Worm (Caenorhabditis elegans) whole organism, L3 larva: ENCODE results near the gene dmsr-14.
A peak's percentile ranks its signal among the peaks of the same experiment; 100 is the strongest.

Source experiments
- R02D3.7 ChIP-seq: fragments of 150-350 bp; optimal IDR thresholded peaks from 2 replicates; lab custom pipeline; 2014; ENCODE audit warnings: missing biosample characterization, missing genetic modification characterization
- ZK546.5 ChIP-seq: sonication (generic microtip); optimal IDR thresholded peaks from 2 replicates; lab custom pipeline; 2017; ENCODE audit warnings: missing biosample characterization, missing genetic modification characterization
- ama-1 ChIP-seq: fragments of 150-350 bp; optimal IDR thresholded peaks from 2 replicates; lab custom pipeline; 2018
- ceh-28 ChIP-seq: fragments of 150-350 bp; optimal IDR thresholded peaks from 2 replicates; lab custom pipeline; 2014; ENCODE audit warnings: missing biosample characterization, missing genetic modification reagents, missing genetic modification characterization
- ceh-82 ChIP-seq: fragments of 150-350 bp; optimal IDR thresholded peaks from 2 replicates; lab custom pipeline; 2014; ENCODE audit warnings: missing biosample characterization, missing genetic modification characterization
- ceh-9 ChIP-seq: sonication (generic microtip); optimal IDR thresholded peaks from 2 replicates; lab custom pipeline; 2018; ENCODE audit warnings: missing biosample characterization, missing genetic modification characterization
- egl-5 ChIP-seq: fragments of 150-350 bp; optimal IDR thresholded peaks from 2 replicates; lab custom pipeline; 2017; ENCODE audit warnings: missing biosample characterization, missing genetic modification reagents, missing genetic modification characterization, inconsistent platforms
- elt-1 ChIP-seq: fragments of 150-350 bp; optimal IDR thresholded peaks from 2 replicates; lab custom pipeline; 2014; ENCODE audit warnings: missing biosample characterization, missing genetic modification characterization
- elt-2 ChIP-seq: sonication (generic microtip); optimal IDR thresholded peaks from 2 replicates; lab custom pipeline; 2016; ENCODE audit warnings: missing genetic modification reagents, mild to moderate bottlenecking, missing genetic modification characterization, missing compliant biosample characterization
- eor-1 ChIP-seq, 2 experiments: fragments of 150-350 bp; optimal IDR thresholded peaks; 2 replicates each; lab custom pipeline; 2014 to 2018; ENCODE audit warnings: missing biosample characterization in 2 of 2, missing genetic modification characterization in 2 of 2
- fkh-2 ChIP-seq: fragments of 150-350 bp; optimal IDR thresholded peaks from 2 replicates; lab custom pipeline; 2014; ENCODE audit warnings: missing biosample characterization, missing genetic modification reagents, missing genetic modification characterization
- fos-1 ChIP-seq: fragments of 150-350 bp; optimal IDR thresholded peaks from 2 replicates; lab custom pipeline; 2014; ENCODE audit warnings: missing biosample characterization, missing genetic modification characterization
- hmg-11 ChIP-seq: sonication (generic microtip); optimal IDR thresholded peaks from 2 replicates; lab custom pipeline; 2016; ENCODE audit warnings: missing genetic modification characterization, missing compliant biosample characterization
- jun-1 ChIP-seq: fragments of 150-350 bp; optimal IDR thresholded peaks from 2 replicates; lab custom pipeline; 2014; ENCODE audit warnings: missing biosample characterization, missing genetic modification reagents, missing genetic modification characterization
- lin-15B ChIP-seq: fragments of 150-350 bp; optimal IDR thresholded peaks from 2 replicates; lab custom pipeline; 2014; ENCODE audit warnings: missing biosample characterization, missing genetic modification characterization
- lsy-12 ChIP-seq: sonication (generic microtip); optimal IDR thresholded peaks from 2 replicates; lab custom pipeline; 2016; ENCODE audit warnings: mild to moderate bottlenecking, missing genetic modification characterization, missing compliant biosample characterization
- mdl-1 ChIP-seq: fragments of 150-350 bp; optimal IDR thresholded peaks from 2 replicates; lab custom pipeline; 2014; ENCODE audit warnings: missing biosample characterization, missing genetic modification characterization
- mml-1 ChIP-seq: fragments of 150-350 bp; sonication (generic microtip); optimal IDR thresholded peaks from 3 replicates; lab custom pipeline; 2014; ENCODE audit warnings: missing biosample characterization, missing genetic modification characterization
- nfya-1 ChIP-seq: sonication (generic microtip); optimal IDR thresholded peaks from 2 replicates; lab custom pipeline; 2017; ENCODE audit warnings: missing genetic modification characterization, mild to moderate bottlenecking, missing compliant biosample characterization, antibody characterized with exemption, moderate library complexity; ENCODE audit not compliant: insufficient read depth
- nhr-11 ChIP-seq: fragments of 150-350 bp; optimal IDR thresholded peaks from 2 replicates; lab custom pipeline; 2014; ENCODE audit warnings: missing biosample characterization, missing genetic modification characterization
- nhr-12 ChIP-seq: fragments of 150-350 bp; optimal IDR thresholded peaks from 2 replicates; lab custom pipeline; 2014; ENCODE audit warnings: missing biosample characterization, missing genetic modification characterization
- nhr-23 ChIP-seq: fragments of 150-350 bp; optimal IDR thresholded peaks from 2 replicates; lab custom pipeline; 2014; ENCODE audit warnings: missing biosample characterization, missing genetic modification reagents, missing genetic modification characterization
- nhr-237 ChIP-seq: fragments of 150-350 bp; optimal IDR thresholded peaks from 2 replicates; lab custom pipeline; 2014; ENCODE audit warnings: missing biosample characterization, missing genetic modification characterization
- nhr-43 ChIP-seq: sonication (generic microtip); optimal IDR thresholded peaks from 2 replicates; lab custom pipeline; 2016; ENCODE audit warnings: mild to moderate bottlenecking, missing genetic modification characterization, missing compliant biosample characterization; ENCODE audit not compliant: poor library complexity, severe bottlenecking
- nhr-67 ChIP-seq: fragments of 150-350 bp; optimal IDR thresholded peaks from 2 replicates; lab custom pipeline; 2014; ENCODE audit warnings: missing biosample characterization, missing genetic modification characterization
- nhr-76 ChIP-seq: fragments of 150-350 bp; sonication (generic microtip); optimal IDR thresholded peaks from 5 replicates; lab custom pipeline; 2014; ENCODE audit warnings: missing biosample characterization, missing genetic modification characterization
- nhr-77 ChIP-seq: fragments of 150-350 bp; optimal IDR thresholded peaks from 2 replicates; lab custom pipeline; 2014; ENCODE audit warnings: missing biosample characterization, missing genetic modification characterization
- pha-4 ChIP-seq: fragments of 150-350 bp; optimal IDR thresholded peaks from 2 replicates; lab custom pipeline; 2014; ENCODE audit warnings: missing biosample characterization, missing genetic modification reagents, missing genetic modification characterization
- pqm-1 ChIP-seq: fragments of 150-350 bp; optimal IDR thresholded peaks from 2 replicates; lab custom pipeline; 2017; ENCODE audit warnings: missing biosample characterization, missing genetic modification characterization, inconsistent platforms
- sea-2 ChIP-seq: fragments of 150-350 bp; sonication (generic microtip); optimal IDR thresholded peaks from 4 replicates; lab custom pipeline; 2014; ENCODE audit warnings: missing biosample characterization, missing genetic modification reagents, missing genetic modification characterization
- skn-1 ChIP-seq: fragments of 150-350 bp; optimal IDR thresholded peaks from 2 replicates; lab custom pipeline; 2014; ENCODE audit warnings: missing biosample characterization, missing genetic modification characterization
- snpc-4 ChIP-seq: fragments of 150-350 bp; optimal IDR thresholded peaks from 2 replicates; lab custom pipeline; 2014; ENCODE audit warnings: missing biosample characterization, missing genetic modification characterization
- tbx-2 ChIP-seq: sonication (generic microtip); optimal IDR thresholded peaks from 2 replicates; lab custom pipeline; 2016; ENCODE audit warnings: mild to moderate bottlenecking, missing genetic modification characterization, missing compliant biosample characterization
- unc-39 ChIP-seq: sonication (generic microtip); optimal IDR thresholded peaks from 4 replicates; lab custom pipeline; 2017; ENCODE audit warnings: missing biosample characterization, missing genetic modification characterization
- unc-62 ChIP-seq: fragments of 150-350 bp; sonication (generic microtip); optimal IDR thresholded peaks from 4 replicates; lab custom pipeline; 2014; ENCODE audit warnings: missing biosample characterization, missing genetic modification reagents, missing genetic modification characterization
- zag-1 ChIP-seq: fragments of 150-350 bp; optimal IDR thresholded peaks from 2 replicates; lab custom pipeline; 2014; ENCODE audit warnings: missing biosample characterization, missing genetic modification characterization
- ztf-11 ChIP-seq: fragments of 150-350 bp; optimal IDR thresholded peaks from 2 replicates; lab custom pipeline; 2014; ENCODE audit warnings: missing biosample characterization, missing genetic modification characterization
- ztf-4 ChIP-seq: fragments of 150-350 bp; optimal IDR thresholded peaks from 2 replicates; lab custom pipeline; 2014; ENCODE audit warnings: missing biosample characterization, missing genetic modification characterization

Gene dmsr-14

ce11 chrV:6817184-6817583 lies at the start of gene dmsr-14:
Gene dmsr-14 (minus strand): TSS chrV:6817284.
- TF ChIP-seq sea-2 (GFP tag; lab: Kevin White, UChicago) (no peak), tbx-2 (tag; lab: Kevin White, UChicago) (no peak), R02D3.7 (tag; lab: Kevin White, UChicago) (no peak), zag-1 (tag; lab: Kevin White, UChicago) (no peak), nhr-77 (no peak), elt-1 (tag; lab: Kevin White, UChicago) (no peak), ceh-82 (tag; lab: Kevin White, UChicago) (no peak), nhr-43 (no peak), skn-1 (no peak)

ce11 chrV:6854711-6855110 lies 37.6 kb upstream of the dmsr-14 start, which contains the start of gene gpa-10:
Gene gpa-10 (minus strand): TSS chrV:6854811.
- TF ChIP-seq zag-1 (tag; lab: Kevin White, UChicago), result no peak
- no peak for TF ChIP-seq ama-1 (lab: Kevin White, UChicago)
- TF ChIP-seq eor-1 (tag; optimal IDR thresholded peaks at IDR 0.05; lab: Kevin White, UChicago), result no peak
- TF ChIP-seq lsy-12, result no peak
- TF ChIP-seq ztf-4, result no peak
- no peak for TF ChIP-seq fkh-2
- TF ChIP-seq unc-62 (GFP tag; lab: Kevin White, UChicago), result no peak
- TF ChIP-seq ZK546.5, result no peak
- no peak for TF ChIP-seq pha-4
- TF ChIP-seq fos-1 (tag; lab: Kevin White, UChicago), result no peak
- no peak for TF ChIP-seq nhr-11 (tag; lab: Kevin White, UChicago)

- TF ChIP-seq unc-62 (GFP tag; lab: Kevin White, UChicago) (no peak), nhr-76 (tag; lab: Kevin White, UChicago) (no peak), elt-1 (tag; lab: Kevin White, UChicago) (no peak), mdl-1 (no peak), mml-1 (tag; lab: Kevin White, UChicago) (no peak), snpc-4 (tag; lab: Kevin White, UChicago) (no peak), ceh-82 (tag; lab: Kevin White, UChicago) (no peak), ztf-11 (tag; lab: Kevin White, UChicago) (no peak), nhr-12 (tag; lab: Kevin White, UChicago) (no peak), nhr-67 (no peak), fkh-2 (no peak)
These were observed 29.4 kb upstream of the dmsr-14 start, which contains the start of gene lgc-54 for ce11 chrV:6846507-6846906. Gene lgc-54 (minus strand): TSS chrV:6846607.

ce11 chrV:6842437-6842836 lies 25.4 kb upstream of the dmsr-14 start, which contains the start of gene T15B7.1:
Gene T15B7.1 (plus strand): TSS chrV:6842737.
- no peak for TF ChIP-seq sea-2 (GFP tag; lab: Kevin White, UChicago)
- no peak for TF ChIP-seq ZK546.5
- no peak for TF ChIP-seq nhr-12 (tag; lab: Kevin White, UChicago)
- no peak for TF ChIP-seq lin-15B (tag; lab: Kevin White, UChicago)
- no peak for TF ChIP-seq elt-2 (tag; lab: Kevin White, UChicago)
- no peak for TF ChIP-seq lsy-12
- TF ChIP-seq jun-1 (tag; lab: Kevin White, UChicago), result no peak
- no peak for TF ChIP-seq hmg-11
- no peak for TF ChIP-seq nhr-76 (tag; lab: Kevin White, UChicago)
- TF ChIP-seq eor-1 (tag; optimal IDR thresholded peaks at IDR 0.05; lab: Kevin White, UChicago), result no peak
- TF ChIP-seq nhr-11 (tag; lab: Kevin White, UChicago), result no peak
- TF ChIP-seq fkh-2, result no peak

ce11 chrV:6839008-6839407 lies 21.9 kb upstream of the dmsr-14 start, which contains the start of gene hpo-8:
Gene hpo-8 (plus strand): TSS chrV:6839289.
- no peak for TF ChIP-seq egl-5 (tag; lab: Kevin White, UChicago)
- TF ChIP-seq jun-1 (tag; lab: Kevin White, UChicago), result no peak
- no peak for TF ChIP-seq fkh-2
- peak; percentile 32 for TF ChIP-seq elt-2 (tag; lab: Kevin White, UChicago)
- no peak for TF ChIP-seq lsy-12
- TF ChIP-seq unc-62 (GFP tag; lab: Kevin White, UChicago), result no peak
- no peak for TF ChIP-seq nhr-67
- TF ChIP-seq pqm-1, result peak; percentile 3
- no peak for TF ChIP-seq nhr-43

ce11 chrV:6838599-6838998 lies 21.5 kb upstream of the dmsr-14 start, which contains the start of gene T15B7.15:
Gene T15B7.15 (minus strand): TSS chrV:6838665.
- TF ChIP-seq hmg-11, result peak; percentile 20
- peak; percentile 43 for TF ChIP-seq nhr-23 (tag; lab: Kevin White, UChicago)
- no peak for TF ChIP-seq nhr-237 (tag; lab: Kevin White, UChicago)
- no peak for TF ChIP-seq snpc-4 (tag; lab: Kevin White, UChicago)
- TF ChIP-seq nfya-1 (tag; lab: Kevin White, UChicago), result peak; percentile 44
- TF ChIP-seq pha-4, result peak; percentile 51
- TF ChIP-seq elt-2 (tag; lab: Kevin White, UChicago), result no peak
- TF ChIP-seq sea-2 (GFP tag; lab: Kevin White, UChicago), result no peak
- TF ChIP-seq ceh-28 (tag; lab: Kevin White, UChicago), result no peak
- no peak for TF ChIP-seq jun-1 (tag; lab: Kevin White, UChicago)
- peak; percentile 96 for TF ChIP-seq R02D3.7 (tag; lab: Kevin White, UChicago)
- no peak for TF ChIP-seq ceh-9 (tag; lab: Kevin White, UChicago)
- TF ChIP-seq unc-39 (tag; lab: Kevin White, UChicago), result no peak
- TF ChIP-seq lin-15B (tag; lab: Kevin White, UChicago), result peak; percentile 57
- TF ChIP-seq skn-1, result no peak
- no peak for TF ChIP-seq lsy-12
